Worm (Caenorhabditis elegans): ENCODE results near the gene C17B7.15.

C17B7.15 gene

DNA sequence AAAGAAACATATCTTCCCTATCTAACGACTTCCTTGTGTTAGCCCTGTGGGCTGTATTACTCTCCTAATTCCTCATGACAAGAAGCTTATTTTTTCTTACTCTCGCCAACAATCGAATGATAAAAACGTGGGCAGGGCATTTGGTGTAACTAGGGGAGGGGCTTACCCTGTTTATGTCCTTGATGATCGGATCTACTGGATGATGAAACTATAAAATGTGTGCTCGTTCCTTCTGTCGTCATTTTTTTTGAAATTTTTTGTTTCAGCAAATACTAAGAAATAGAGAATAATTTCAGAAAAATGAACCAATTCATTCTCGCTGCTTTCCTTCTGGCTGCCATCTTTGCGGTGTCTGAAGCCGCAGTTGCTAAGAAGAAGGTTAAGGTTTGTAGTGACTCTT is 7.5 kb upstream of the C17B7.15 start, which contains the start of gene C17B7.3:
C17B7.3 (plus strand) TSS at position 301 of the 400 bp plus-strand sequence.
- no peak for TF ChIP-seq nhr-11 (tag; optimal IDR thresholded peaks at IDR 0.05)
- TF ChIP-seq unc-62 (GFP tag; optimal IDR thresholded peaks at IDR 0.05): no peak
- TF ChIP-seq daf-12 (tag; optimal IDR thresholded peaks at IDR 0.05): no peak
- TF ChIP-seq fos-1 (tag; optimal IDR thresholded peaks at IDR 0.05): no peak
- TF ChIP-seq nhr-237 (tag; optimal IDR thresholded peaks at IDR 0.05): no peak
- TF ChIP-seq nfya-1 (tag; optimal IDR thresholded peaks at IDR 0.05; ENCODE audit: insufficient read depth): no peak
- no peak for TF ChIP-seq ama-1 (optimal IDR thresholded peaks at IDR 0.05)
- TF ChIP-seq nhr-77 (tag; optimal IDR thresholded peaks at IDR 0.05): no peak
- no peak for TF ChIP-seq elt-1 (tag; optimal IDR thresholded peaks at IDR 0.05)
- TF ChIP-seq nhr-67 (tag; optimal IDR thresholded peaks at IDR 0.05): no peak
- no peak for TF ChIP-seq zag-1 (tag; optimal IDR thresholded peaks at IDR 0.05)
- no peak for TF ChIP-seq nhr-25 (tag; optimal IDR thresholded peaks at IDR 0.05)
- TF ChIP-seq nhr-76 (tag; optimal IDR thresholded peaks at IDR 0.05): no peak
- no peak for TF ChIP-seq pqm-1 (tag; optimal IDR thresholded peaks at IDR 0.05)

DNA sequence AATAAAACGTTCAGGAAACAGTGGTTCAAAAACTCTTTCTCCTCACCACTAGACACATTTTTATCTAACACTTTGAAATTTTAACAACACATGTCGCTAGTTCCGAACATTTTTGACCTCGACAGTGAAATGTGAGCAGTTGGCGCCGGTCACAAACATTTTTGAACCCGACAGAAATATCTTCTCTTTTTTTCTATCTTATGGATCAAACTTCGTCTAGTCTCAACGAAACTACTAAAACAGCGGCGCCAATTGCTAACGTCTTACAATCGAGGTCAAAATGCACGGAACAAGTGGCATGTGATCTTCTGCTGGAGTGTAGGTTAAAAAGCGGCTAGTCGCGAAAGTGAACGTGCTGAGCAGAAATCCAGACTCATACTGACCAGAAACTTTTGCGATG is 6.0 kb upstream of the C17B7.15 start:
- TF ChIP-seq egl-5 (tag; optimal IDR thresholded peaks at IDR 0.05): no peak
- TF ChIP-seq mdl-1 (tag; optimal IDR thresholded peaks at IDR 0.05): no peak
- no peak for TF ChIP-seq elt-1 (tag; optimal IDR thresholded peaks at IDR 0.05)
- TF ChIP-seq nhr-43 (tag; optimal IDR thresholded peaks at IDR 0.05; ENCODE audit: poor library complexity, severe bottlenecking): no peak
- no peak for TF ChIP-seq pqm-1 (tag; optimal IDR thresholded peaks at IDR 0.05)
- TF ChIP-seq snpc-4 (tag; optimal IDR thresholded peaks at IDR 0.05): no peak
- no peak for TF ChIP-seq ZK546.5 (tag; optimal IDR thresholded peaks at IDR 0.05)
- TF ChIP-seq unc-39 (tag; optimal IDR thresholded peaks at IDR 0.05): no peak

DNA sequence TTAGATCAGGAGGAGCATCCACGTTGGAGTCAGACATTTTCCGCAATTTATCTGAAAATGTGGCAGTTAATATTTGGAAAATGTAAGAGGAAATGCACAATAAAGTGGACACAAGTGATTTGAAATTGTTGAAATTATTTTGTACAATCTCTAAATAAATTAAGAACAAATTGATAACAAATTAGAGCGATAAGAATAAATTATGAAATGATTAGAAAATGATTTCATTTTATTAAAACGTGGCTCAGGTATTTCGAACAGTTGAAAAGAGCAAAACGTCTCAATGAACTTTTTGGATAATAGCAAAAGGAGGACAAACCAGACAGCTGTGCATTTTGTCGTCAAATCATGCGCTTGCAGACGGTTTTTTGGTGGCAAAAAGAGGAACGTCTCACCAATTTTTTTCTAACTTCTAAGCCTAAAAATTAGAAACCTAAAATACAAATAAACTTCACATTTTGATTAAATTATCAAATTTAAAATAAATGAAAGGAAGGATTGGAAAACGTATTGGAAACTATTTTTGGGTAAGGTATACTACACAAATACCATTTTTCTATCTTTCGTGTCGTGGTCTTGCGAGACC is 3.5 kb upstream of the C17B7.15 start, which contains the start of gene fbxa-65:
fbxa-65 (minus strand) TSS at position 51 of the 586 bp plus-strand sequence.
- TF ChIP-seq unc-62 (GFP tag; optimal IDR thresholded peaks at IDR 0.05) (no peak), lsy-12 (tag; optimal IDR thresholded peaks at IDR 0.05) (no peak), lin-15B (tag; optimal IDR thresholded peaks at IDR 0.05) (no peak), egl-5 (tag; optimal IDR thresholded peaks at IDR 0.05) (no peak), eor-1 (tag; optimal IDR thresholded peaks at IDR 0.05) (no peak), nhr-237 (tag; optimal IDR thresholded peaks at IDR 0.05) (no peak), ceh-9 (tag; optimal IDR thresholded peaks at IDR 0.05) (no peak), mdl-1 (tag; optimal IDR thresholded peaks at IDR 0.05) (no peak), fkh-2 (tag; optimal IDR thresholded peaks at IDR 0.05) (no peak), lin-39 (tag; optimal IDR thresholded peaks at IDR 0.05) (no peak), nhr-77 (tag; optimal IDR thresholded peaks at IDR 0.05) (no peak)

DNA sequence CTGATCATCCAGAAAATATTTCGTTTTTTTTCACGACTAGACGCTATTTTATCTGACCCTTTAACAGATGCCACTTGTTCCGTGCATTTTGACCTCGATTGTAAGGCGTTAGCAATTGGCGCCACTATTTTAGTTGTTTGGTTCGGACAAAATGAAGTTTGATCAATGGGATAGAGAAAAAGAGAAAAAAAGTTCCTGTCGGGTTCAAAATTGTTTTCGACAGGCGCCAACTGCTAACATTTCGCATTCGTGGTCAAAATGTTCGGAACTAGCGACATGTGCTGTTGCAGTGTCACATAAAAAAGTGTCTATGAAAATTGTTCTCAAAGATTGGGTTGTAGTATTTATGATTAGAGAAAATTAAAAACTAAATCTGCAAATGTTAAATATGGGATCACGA is 2.5 kb upstream of the C17B7.15 start:
- TF ChIP-seq aly-2 (tag; optimal IDR thresholded peaks at IDR 0.05): no peak
- TF ChIP-seq nhr-77 (tag; optimal IDR thresholded peaks at IDR 0.05): no peak
- TF ChIP-seq nhr-43 (tag; optimal IDR thresholded peaks at IDR 0.05; ENCODE audit: poor library complexity, severe bottlenecking): no peak
- no peak for TF ChIP-seq eor-1 (tag; optimal IDR thresholded peaks at IDR 0.05)
- no peak for TF ChIP-seq elt-2 (tag; optimal IDR thresholded peaks at IDR 0.05)
- no peak for TF ChIP-seq nhr-11 (tag; optimal IDR thresholded peaks at IDR 0.05)
- no peak for TF ChIP-seq lin-39 (tag; optimal IDR thresholded peaks at IDR 0.05)
- no peak for TF ChIP-seq unc-39 (tag; optimal IDR thresholded peaks at IDR 0.05)
- TF ChIP-seq ama-1 (optimal IDR thresholded peaks at IDR 0.05): no peak
- no peak for TF ChIP-seq pqm-1 (tag; optimal IDR thresholded peaks at IDR 0.05)
- TF ChIP-seq lsy-12 (tag; optimal IDR thresholded peaks at IDR 0.05): no peak
- no peak for TF ChIP-seq ceh-9 (tag; optimal IDR thresholded peaks at IDR 0.05)
- no peak for TF ChIP-seq fos-1 (tag; optimal IDR thresholded peaks at IDR 0.05)
- TF ChIP-seq ceh-82 (tag; optimal IDR thresholded peaks at IDR 0.05): no peak
- TF ChIP-seq ztf-4 (tag; optimal IDR thresholded peaks at IDR 0.05): no peak
- no peak for TF ChIP-seq jun-1 (tag; optimal IDR thresholded peaks at IDR 0.05)
- TF ChIP-seq nhr-25 (tag; optimal IDR thresholded peaks at IDR 0.05): no peak
- TF ChIP-seq R02D3.7 (tag; optimal IDR thresholded peaks at IDR 0.05): no peak

DNA sequence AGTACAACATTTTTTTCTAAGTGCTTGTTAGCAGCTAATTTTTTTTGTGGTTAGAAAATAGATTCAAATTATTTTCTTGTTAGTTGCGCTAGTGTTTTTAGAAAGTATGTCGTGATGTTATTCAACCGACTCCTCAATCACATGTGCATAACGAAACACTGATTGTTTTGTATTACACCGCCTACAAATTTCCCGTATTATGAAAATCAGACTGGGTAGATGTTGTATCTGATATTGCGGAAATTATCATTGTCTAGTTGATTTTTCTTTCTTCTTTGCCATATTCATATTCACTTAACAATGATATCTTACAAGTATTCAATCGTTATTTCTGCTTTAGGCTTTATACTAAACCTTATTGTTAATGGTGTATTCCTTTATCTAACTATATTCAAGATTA is 1.3 kb downstream of the C17B7.15 start, which contains the start of gene str-63:
str-63 (plus strand) TSS at position 301 of the 400 bp plus-strand sequence.
- TF ChIP-seq ceh-82 (tag; optimal IDR thresholded peaks at IDR 0.05) (no peak), nhr-67 (tag; optimal IDR thresholded peaks at IDR 0.05) (no peak), nhr-23 (tag; optimal IDR thresholded peaks at IDR 0.05) (no peak), hmg-11 (tag; optimal IDR thresholded peaks at IDR 0.05) (no peak), nhr-11 (tag; optimal IDR thresholded peaks at IDR 0.05) (no peak), fkh-10 (GFP tag; optimal IDR thresholded peaks at IDR 0.05) (no peak), R02D3.7 (tag; optimal IDR thresholded peaks at IDR 0.05) (no peak), skn-1 (tag; optimal IDR thresholded peaks at IDR 0.05) (no peak), nhr-12 (tag; optimal IDR thresholded peaks at IDR 0.05) (no peak), egl-5 (tag; optimal IDR thresholded peaks at IDR 0.05) (no peak), ztf-4 (tag; optimal IDR thresholded peaks at IDR 0.05) (no peak), lin-15B (tag; optimal IDR thresholded peaks at IDR 0.05) (no peak), ZK546.5 (tag; optimal IDR thresholded peaks at IDR 0.05) (no peak), lin-39 (tag; optimal IDR thresholded peaks at IDR 0.05) (no peak), nhr-43 (tag; optimal IDR thresholded peaks at IDR 0.05; ENCODE audit: poor library complexity, severe bottlenecking) (no peak), nhr-76 (tag; optimal IDR thresholded peaks at IDR 0.05) (no peak)

Measured in whole organism, L3 larva.